Worm (Caenorhabditis elegans) whole organism, mixed stage, embryonic: ENCODE data around the gene clec-162.

ENCODE experiments used
- M03D4.4 ChIP-seq: sonication (generic microtip); optimal IDR thresholded peaks from 2 replicates; lab custom pipeline; 2017; ENCODE audit warnings: mild to moderate bottlenecking, missing genetic modification characterization, missing compliant biosample characterization
- bed-3 ChIP-seq: fragments of 200-800 bp; sonication (Bioruptor generic); optimal IDR thresholded peaks from 3 replicates; lab custom pipeline; 2018; ENCODE audit warnings: mild to moderate bottlenecking, missing genetic modification characterization, moderate library complexity, missing compliant biosample characterization
- blmp-1 ChIP-seq: fragments of 150-350 bp; optimal IDR thresholded peaks from 2 replicates; lab custom pipeline; 2014; ENCODE audit warnings: missing biosample characterization, missing genetic modification characterization
- ceh-39 ChIP-seq: fragments of 150-350 bp; optimal IDR thresholded peaks from 2 replicates; lab custom pipeline; 2014; ENCODE audit warnings: missing biosample characterization, missing genetic modification characterization
- ceh-43 ChIP-seq: fragments of 200-800 bp; sonication (Bioruptor generic); optimal IDR thresholded peaks from 2 replicates; lab custom pipeline; 2018; ENCODE audit warnings: mild to moderate bottlenecking, missing genetic modification characterization, moderate library complexity, missing compliant biosample characterization
- ceh-83 ChIP-seq: fragments of 200-800 bp; sonication (Bioruptor generic); optimal IDR thresholded peaks from 2 replicates; lab custom pipeline; 2018; ENCODE audit warnings: mild to moderate bottlenecking, missing genetic modification characterization, missing compliant biosample characterization
- ces-1 ChIP-seq: fragments of 150-350 bp; optimal IDR thresholded peaks from 2 replicates; lab custom pipeline; 2014; ENCODE audit warnings: missing biosample characterization, missing genetic modification reagents, missing genetic modification characterization
- cnd-1 ChIP-seq: fragments of 200-800 bp; sonication (Bioruptor generic); optimal IDR thresholded peaks from 2 replicates; lab custom pipeline; 2018; ENCODE audit warnings: mild to moderate bottlenecking, missing genetic modification characterization, missing compliant biosample characterization
- drap-1 ChIP-seq: fragments of 200-800 bp; sonication (Bioruptor generic); optimal IDR thresholded peaks from 3 replicates; lab custom pipeline; 2018; ENCODE audit warnings: mild to moderate bottlenecking, missing genetic modification characterization, missing compliant biosample characterization
- elt-1 ChIP-seq: sonication (generic microtip); optimal IDR thresholded peaks from 2 replicates; lab custom pipeline; 2017; ENCODE audit warnings: missing genetic modification characterization, mild to moderate bottlenecking, missing compliant biosample characterization, antibody characterized with exemption, moderate library complexity, borderline replicate concordance; ENCODE audit not compliant: insufficient read depth
- elt-3 ChIP-seq: fragments of 150-350 bp; optimal IDR thresholded peaks from 2 replicates; lab custom pipeline; 2014; ENCODE audit warnings: missing biosample characterization, missing genetic modification characterization
- flh-1 ChIP-seq: fragments of 200-800 bp; sonication (Bioruptor generic); optimal IDR thresholded peaks from 2 replicates; lab custom pipeline; 2018; ENCODE audit warnings: mild to moderate bottlenecking, missing genetic modification characterization, moderate library complexity, missing compliant biosample characterization
- ham-2 ChIP-seq: fragments of 200-800 bp; sonication (Bioruptor generic); optimal IDR thresholded peaks from 2 replicates; lab custom pipeline; 2018; ENCODE audit warnings: mild to moderate bottlenecking, missing genetic modification characterization, missing compliant biosample characterization
- hlh-1 ChIP-seq: fragments of 150-350 bp; optimal IDR thresholded peaks from 2 replicates; lab custom pipeline; 2014; ENCODE audit warnings: missing biosample characterization, missing genetic modification reagents, missing genetic modification characterization
- lin-13 ChIP-seq: fragments of 150-350 bp; optimal IDR thresholded peaks from 2 replicates; lab custom pipeline; 2014; ENCODE audit warnings: missing biosample characterization, missing genetic modification characterization
- lin-32 ChIP-seq: fragments of 200-800 bp; sonication (Bioruptor generic); optimal IDR thresholded peaks from 2 replicates; lab custom pipeline; 2018; ENCODE audit warnings: mild to moderate bottlenecking, missing genetic modification characterization, missing compliant biosample characterization
- lsy-2 ChIP-seq: fragments of 150-350 bp; optimal IDR thresholded peaks from 2 replicates; lab custom pipeline; 2014; ENCODE audit warnings: missing biosample characterization, missing genetic modification characterization
- mab-5 ChIP-seq: fragments of 150-350 bp; optimal IDR thresholded peaks from 2 replicates; lab custom pipeline; 2014; ENCODE audit warnings: missing biosample characterization, missing genetic modification characterization
- mep-1 ChIP-seq: fragments of 150-350 bp; optimal IDR thresholded peaks from 2 replicates; lab custom pipeline; 2017; ENCODE audit warnings: missing biosample characterization, missing genetic modification reagents, missing genetic modification characterization, inconsistent platforms
- mls-2 ChIP-seq: sonication (generic microtip); optimal IDR thresholded peaks from 2 replicates; lab custom pipeline; 2016; ENCODE audit warnings: mild to moderate bottlenecking, missing genetic modification characterization, moderate library complexity, missing compliant biosample characterization
- nhr-12 ChIP-seq: fragments of 150-350 bp; optimal IDR thresholded peaks from 2 replicates; lab custom pipeline; 2014; ENCODE audit warnings: missing biosample characterization, missing genetic modification characterization
- nhr-2 ChIP-seq: fragments of 150-350 bp; optimal IDR thresholded peaks from 2 replicates; lab custom pipeline; 2014; ENCODE audit warnings: missing biosample characterization, missing genetic modification characterization
- nhr-237 ChIP-seq: fragments of 150-350 bp; optimal IDR thresholded peaks from 2 replicates; lab custom pipeline; 2014; ENCODE audit warnings: missing biosample characterization, missing genetic modification characterization
- nhr-28 ChIP-seq: fragments of 150-350 bp; optimal IDR thresholded peaks from 2 replicates; lab custom pipeline; 2014; ENCODE audit warnings: missing biosample characterization, missing genetic modification characterization
- nhr-76 ChIP-seq: sonication (generic microtip); optimal IDR thresholded peaks from 2 replicates; lab custom pipeline; 2017; ENCODE audit warnings: missing biosample characterization, missing genetic modification characterization
- pha-4 ChIP-seq: fragments of 150-350 bp; optimal IDR thresholded peaks from 2 replicates; lab custom pipeline; 2018; ENCODE audit warnings: missing biosample characterization, missing genetic modification reagents, missing genetic modification characterization
- sem-2 ChIP-seq: fragments of 200-800 bp; sonication (Bioruptor generic); optimal IDR thresholded peaks from 2 replicates; lab custom pipeline; 2018; ENCODE audit warnings: mild to moderate bottlenecking, missing genetic modification characterization, missing compliant biosample characterization
- snpc-4 ChIP-seq: fragments of 150-350 bp; optimal IDR thresholded peaks from 2 replicates; lab custom pipeline; 2014; ENCODE audit warnings: missing biosample characterization, missing genetic modification characterization
- sptf-1 ChIP-seq: sonication (generic microtip); optimal IDR thresholded peaks from 2 replicates; lab custom pipeline; 2017; ENCODE audit warnings: mild to moderate bottlenecking, missing genetic modification characterization, moderate library complexity, missing compliant biosample characterization
- tbx-8 ChIP-seq: fragments of 200-800 bp; sonication (Bioruptor generic); optimal IDR thresholded peaks from 2 replicates; lab custom pipeline; 2018; ENCODE audit warnings: mild to moderate bottlenecking, missing genetic modification characterization, moderate library complexity, missing compliant biosample characterization
- unc-120 ChIP-seq: sonication (generic microtip); optimal IDR thresholded peaks from 2 replicates; lab custom pipeline; 2017; ENCODE audit warnings: missing genetic modification characterization, missing compliant biosample characterization; ENCODE audit not compliant: poor library complexity, severe bottlenecking
- unc-39 ChIP-seq: fragments of 150-350 bp; optimal IDR thresholded peaks from 2 replicates; lab custom pipeline; 2014; ENCODE audit warnings: missing biosample characterization, missing genetic modification characterization
- unc-62 ChIP-seq: fragments of 150-350 bp; optimal IDR thresholded peaks from 2 replicates; lab custom pipeline; 2014; ENCODE audit warnings: missing biosample characterization, missing genetic modification reagents, missing genetic modification characterization
- zip-8 ChIP-seq: fragments of 150-350 bp; optimal IDR thresholded peaks from 2 replicates; lab custom pipeline; 2014; ENCODE audit warnings: missing biosample characterization, missing genetic modification characterization
- ztf-11 ChIP-seq: fragments of 150-350 bp; optimal IDR thresholded peaks from 2 replicates; lab custom pipeline; 2014; ENCODE audit warnings: missing biosample characterization, missing genetic modification characterization

Gene clec-162

DNA sequence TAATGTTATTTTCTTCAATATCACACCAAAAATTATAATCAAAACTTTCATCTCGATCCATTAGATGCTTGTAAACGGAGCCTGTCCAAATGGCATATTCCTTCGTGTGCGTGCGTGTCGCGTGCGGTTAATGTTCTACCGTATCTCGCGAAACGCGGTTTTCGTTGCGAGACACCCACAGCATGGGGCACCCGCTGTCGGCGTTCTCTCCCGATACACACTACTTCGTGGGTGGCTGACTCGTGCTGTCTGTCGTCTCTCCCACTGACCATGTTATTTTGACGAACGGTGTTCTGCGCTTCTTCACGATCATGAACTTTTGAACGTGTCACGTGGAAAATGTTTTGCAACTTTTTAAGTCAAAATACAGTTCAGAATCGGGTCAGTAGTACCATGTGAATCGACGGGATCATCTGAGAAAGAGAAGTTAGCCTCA lies 40.5 kb upstream of the clec-162 start:
- TF ChIP-seq ceh-39 (tag; lab: Kevin White, UChicago) (peak; percentile 97), tbx-8 (GFP tag; lab: Kevin White, UChicago) (peak; percentile 86), pha-4 (tag; lab: Kevin White, UChicago) (peak; percentile 98), ham-2 (GFP tag; lab: Kevin White, UChicago) (peak; percentile 82), mep-1 (peak; percentile 95), ztf-11 (tag; lab: Kevin White, UChicago) (peak; percentile 92), flh-1 (GFP tag; lab: Kevin White, UChicago) (no peak), unc-39 (tag; lab: Kevin White, UChicago) (peak; percentile 39), drap-1 (GFP tag; lab: Kevin White, UChicago) (peak; percentile 95), nhr-12 (tag; lab: Kevin White, UChicago) (peak; percentile 75), ces-1 (GFP tag; lab: Kevin White, UChicago) (peak; percentile 71), cnd-1 (tag; lab: Kevin White, UChicago) (peak; percentile 94), mls-2 (tag; lab: Kevin White, UChicago) (peak; percentile 92), ceh-43 (GFP tag; lab: Kevin White, UChicago) (peak; percentile 80), lin-13 (tag; lab: Kevin White, UChicago) (peak; percentile 97), unc-120 (peak; percentile 91), hlh-1 (tag; lab: Kevin White, UChicago) (peak; percentile 70), elt-3 (tag; lab: Kevin White, UChicago) (peak; percentile 45), sem-2 (GFP tag; lab: Kevin White, UChicago) (peak; percentile 82), M03D4.4 (tag; lab: Kevin White, UChicago) (peak; percentile 93), lsy-2 (tag; lab: Kevin White, UChicago) (peak; percentile 99), mab-5 (tag; lab: Kevin White, UChicago) (peak; percentile 6), lin-32 (peak; percentile 83), bed-3 (GFP tag; lab: Kevin White, UChicago) (peak; percentile 57), blmp-1 (tag; lab: Kevin White, UChicago) (peak; percentile 48), nhr-76 (tag; lab: Kevin White, UChicago) (no peak), sptf-1 (tag; lab: Kevin White, UChicago) (peak; percentile 95), unc-62 (GFP tag; lab: Kevin White, UChicago) (peak; percentile 81), nhr-2 (peak; percentile 25), nhr-28 (tag; lab: Kevin White, UChicago) (no peak), snpc-4 (tag; lab: Kevin White, UChicago) (no peak), elt-1 (tag; lab: Kevin White, UChicago) (no peak), ceh-83 (peak; percentile 94), zip-8 (tag; lab: Kevin White, UChicago) (no peak), nhr-237 (tag; lab: Kevin White, UChicago) (peak; percentile 86)

DNA sequence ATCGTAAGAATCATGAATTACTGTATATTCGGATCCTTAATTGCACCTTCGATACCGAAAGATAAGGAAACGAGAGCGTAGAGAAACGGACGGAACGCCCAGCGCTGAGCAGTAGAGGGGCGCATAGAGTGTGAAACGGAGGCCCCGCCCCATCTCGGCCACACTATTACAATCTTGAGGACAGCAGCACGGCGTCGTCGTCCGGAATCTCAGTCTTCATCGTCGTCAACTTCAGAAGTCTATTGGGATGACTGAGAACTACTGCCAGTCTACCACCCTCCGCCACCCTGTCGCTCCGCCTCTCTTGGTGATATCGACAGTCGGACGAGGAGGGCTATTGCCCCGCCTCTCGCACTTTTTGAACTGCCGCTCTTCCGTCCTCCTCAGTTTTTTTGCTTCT lies 39.7 kb upstream of the clec-162 start:
- peak; percentile 19 for TF ChIP-seq M03D4.4 (tag; lab: Kevin White, UChicago)
- no peak for TF ChIP-seq nhr-28 (tag; lab: Kevin White, UChicago)

DNA sequence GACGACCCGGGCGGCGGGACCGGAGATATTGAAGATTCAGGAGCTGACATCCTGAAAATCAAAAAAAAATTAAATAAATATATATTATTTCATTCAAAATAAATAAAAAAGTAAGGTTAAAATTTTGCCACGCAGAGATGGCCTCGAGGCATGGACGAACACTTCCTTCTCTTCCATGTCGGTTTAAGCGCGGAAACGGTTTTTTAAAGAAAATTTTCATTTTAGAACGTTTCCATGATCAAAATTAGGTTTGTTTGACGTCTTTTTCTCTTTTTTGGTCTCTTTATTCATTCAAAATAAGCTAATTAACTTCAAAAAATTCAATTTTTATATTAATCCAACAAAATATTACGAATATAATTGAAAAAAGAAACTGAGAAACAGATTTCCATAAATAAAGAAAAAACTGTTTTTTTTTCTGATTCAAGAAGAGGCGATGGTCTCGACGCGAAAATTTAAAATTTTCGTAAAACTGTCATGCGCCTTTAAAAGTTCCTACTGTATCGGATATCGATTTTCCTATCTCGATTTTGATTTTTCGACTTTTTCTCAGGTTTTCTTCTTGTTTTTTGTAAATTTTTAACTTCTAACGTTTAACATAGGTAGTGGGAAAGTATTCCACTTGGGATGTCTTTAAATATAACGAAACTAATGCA lies 37.2 kb upstream of the clec-162 start, which contains the start of gene gcc-2:
Gene gcc-2 (minus strand): TSS at position 51 of the 656 bp plus-strand sequence.
- no peak for TF ChIP-seq nhr-2
- no peak for TF ChIP-seq ceh-83
- TF ChIP-seq unc-39 (tag; lab: Kevin White, UChicago): no peak
- no peak for TF ChIP-seq nhr-28 (tag; lab: Kevin White, UChicago)
- TF ChIP-seq lin-32: no peak
- TF ChIP-seq drap-1 (GFP tag; lab: Kevin White, UChicago): no peak
